Worm (Caenorhabditis elegans) whole organism, late embryonic: ENCODE results near the gene C05G5.1.

Experiments used
- C08G9.2 ChIP-seq: sonication (generic microtip); optimal IDR thresholded peaks from 2 replicates; lab custom pipeline; 2016; ENCODE audit warnings: mild to moderate bottlenecking, missing genetic modification characterization, moderate library complexity, missing compliant biosample characterization
- T23F11.4 ChIP-seq: fragments of 200-800 bp; sonication (Bioruptor generic); optimal IDR thresholded peaks from 2 replicates; lab custom pipeline; 2018; ENCODE audit warnings: mild to moderate bottlenecking, missing genetic modification characterization, missing compliant biosample characterization
- Y22D7AL.16 ChIP-seq: sonication (generic microtip); optimal IDR thresholded peaks from 2 replicates; lab custom pipeline; 2016; ENCODE audit warnings: missing genetic modification characterization, missing compliant biosample characterization
- ahr-1 ChIP-seq: sonication (generic microtip); optimal IDR thresholded peaks from 2 replicates; lab custom pipeline; 2016; ENCODE audit warnings: missing genetic modification characterization, missing compliant biosample characterization
- ceh-14 ChIP-seq: sonication (generic microtip); optimal IDR thresholded peaks from 2 replicates; lab custom pipeline; 2016; ENCODE audit warnings: missing genotype, missing genetic modification characterization, missing compliant biosample characterization
- ceh-18 ChIP-seq: sonication (generic microtip); optimal IDR thresholded peaks from 2 replicates; lab custom pipeline; 2016; ENCODE audit warnings: missing genetic modification characterization, missing compliant biosample characterization
- ceh-19 ChIP-seq: fragments of 200-800 bp; sonication (Bioruptor generic); optimal IDR thresholded peaks from 2 replicates; lab custom pipeline; 2018; ENCODE audit warnings: mild to moderate bottlenecking, missing genetic modification characterization, missing compliant biosample characterization
- ceh-2 ChIP-seq: sonication (generic microtip); optimal IDR thresholded peaks from 2 replicates; lab custom pipeline; 2016; ENCODE audit warnings: missing genotype, missing genetic modification characterization, missing compliant biosample characterization
- ceh-24 ChIP-seq: sonication (generic microtip); optimal IDR thresholded peaks from 2 replicates; lab custom pipeline; 2016; ENCODE audit warnings: mild to moderate bottlenecking, missing genetic modification characterization, missing compliant biosample characterization
- ceh-30 ChIP-seq: fragments of 150-350 bp; optimal IDR thresholded peaks from 2 replicates; lab custom pipeline; 2014; ENCODE audit warnings: missing biosample characterization, missing genetic modification characterization
- ceh-31 ChIP-seq: sonication (generic microtip); optimal IDR thresholded peaks from 2 replicates; lab custom pipeline; 2016; ENCODE audit warnings: missing genetic modification characterization, missing compliant biosample characterization
- ceh-34 ChIP-seq: sonication (generic microtip); optimal IDR thresholded peaks from 2 replicates; lab custom pipeline; 2016; ENCODE audit warnings: mild to moderate bottlenecking, missing genetic modification characterization, missing compliant biosample characterization
- ceh-45 ChIP-seq: fragments of 200-800 bp; sonication (Bioruptor generic); IDR thresholded peaks from 2 replicates; pipeline ENCODE4 v1.3.6; 2022; ENCODE audit warnings: missing genetic modification reagents, missing genetic modification characterization, missing compliant biosample characterization
- ceh-48 ChIP-seq: sonication (generic microtip); optimal IDR thresholded peaks from 2 replicates; lab custom pipeline; 2016; ENCODE audit warnings: missing genetic modification characterization, inconsistent platforms, missing compliant biosample characterization
- ceh-6 ChIP-seq: fragments of 200-800 bp; sonication (Bioruptor generic); optimal IDR thresholded peaks from 2 replicates; lab custom pipeline; 2018; ENCODE audit warnings: mild to moderate bottlenecking, missing genetic modification characterization, missing compliant biosample characterization
- che-1 ChIP-seq: sonication (generic microtip); optimal IDR thresholded peaks from 2 replicates; lab custom pipeline; 2016; ENCODE audit warnings: mild to moderate bottlenecking, missing genetic modification characterization, missing compliant biosample characterization
- dmd-4 ChIP-seq: sonication (generic microtip); optimal IDR thresholded peaks from 2 replicates; lab custom pipeline; 2016; ENCODE audit warnings: borderline replicate concordance, missing genetic modification characterization, missing compliant biosample characterization
- dve-1 ChIP-seq: sonication (generic microtip); optimal IDR thresholded peaks from 2 replicates; lab custom pipeline; 2017; ENCODE audit warnings: antibody characterized with exemption, mild to moderate bottlenecking, missing genetic modification characterization, missing compliant biosample characterization
- elt-2 ChIP-seq: sonication (generic microtip); optimal IDR thresholded peaks from 2 replicates; lab custom pipeline; 2016; ENCODE audit warnings: missing genetic modification reagents, missing genetic modification characterization, missing compliant biosample characterization
- elt-4 ChIP-seq: sonication (generic microtip); optimal IDR thresholded peaks from 2 replicates; lab custom pipeline; 2016; ENCODE audit warnings: missing genetic modification characterization, missing compliant biosample characterization
- ets-4 ChIP-seq: sonication (generic microtip); optimal IDR thresholded peaks from 2 replicates; lab custom pipeline; 2016; ENCODE audit warnings: missing genetic modification characterization, missing compliant biosample characterization
- eyg-1 ChIP-seq: sonication (generic microtip); optimal IDR thresholded peaks from 2 replicates; lab custom pipeline; 2016; ENCODE audit warnings: missing genotype, missing genetic modification characterization, missing compliant biosample characterization
- fax-1 ChIP-seq: sonication (generic microtip); optimal IDR thresholded peaks from 2 replicates; lab custom pipeline; 2016; ENCODE audit warnings: missing genotype, missing genetic modification characterization, missing compliant biosample characterization
- fkh-6 ChIP-seq: sonication (generic microtip); optimal IDR thresholded peaks from 2 replicates; lab custom pipeline; 2016; ENCODE audit warnings: missing genetic modification characterization, missing compliant biosample characterization
- hlh-15 ChIP-seq: sonication (generic microtip); optimal IDR thresholded peaks from 2 replicates; lab custom pipeline; 2016; ENCODE audit warnings: missing genetic modification characterization, missing compliant biosample characterization
- hlh-8 ChIP-seq: sonication (generic microtip); optimal IDR thresholded peaks from 2 replicates; lab custom pipeline; 2016; ENCODE audit warnings: missing genotype, missing genetic modification characterization, missing compliant biosample characterization
- lim-6 ChIP-seq: sonication (generic microtip); optimal IDR thresholded peaks from 2 replicates; lab custom pipeline; 2016; ENCODE audit warnings: missing genetic modification characterization, missing compliant biosample characterization
- lin-11 ChIP-seq: fragments of 200-800 bp; sonication (Bioruptor generic); optimal IDR thresholded peaks from 2 replicates; lab custom pipeline; 2018; ENCODE audit warnings: mild to moderate bottlenecking, missing genetic modification characterization, missing compliant biosample characterization
- nfya-1 ChIP-seq: sonication (generic microtip); optimal IDR thresholded peaks from 2 replicates; lab custom pipeline; 2017; ENCODE audit warnings: missing genetic modification characterization, mild to moderate bottlenecking, missing compliant biosample characterization, antibody characterized with exemption, moderate library complexity
- npax-4 ChIP-seq: sonication (generic microtip); optimal IDR thresholded peaks from 2 replicates; lab custom pipeline; 2016; ENCODE audit warnings: missing genetic modification characterization, missing compliant biosample characterization
- odd-2 ChIP-seq: sonication (generic microtip); optimal IDR thresholded peaks from 2 replicates; lab custom pipeline; 2017; ENCODE audit warnings: antibody characterized with exemption, mild to moderate bottlenecking, missing genetic modification characterization, missing compliant biosample characterization
- pat-9 ChIP-seq: fragments of 200-800 bp; sonication (Bioruptor generic); optimal IDR thresholded peaks from 2 replicates; lab custom pipeline; 2018; ENCODE audit warnings: mild to moderate bottlenecking, missing genetic modification characterization, moderate library complexity, missing compliant biosample characterization
- pha-2 ChIP-seq: sonication (generic microtip); optimal IDR thresholded peaks from 2 replicates; lab custom pipeline; 2017; ENCODE audit warnings: mild to moderate bottlenecking, missing genetic modification characterization, missing compliant biosample characterization
- pqm-1 ChIP-seq: sonication (generic microtip); optimal IDR thresholded peaks from 2 replicates; lab custom pipeline; 2016; ENCODE audit warnings: missing genetic modification characterization, missing compliant biosample characterization
- ref-2 ChIP-seq: sonication (generic microtip); optimal IDR thresholded peaks from 2 replicates; lab custom pipeline; 2016; ENCODE audit warnings: missing genetic modification characterization, missing compliant biosample characterization
- rnt-1 ChIP-seq: sonication (generic microtip); optimal IDR thresholded peaks from 2 replicates; lab custom pipeline; 2016; ENCODE audit warnings: missing genetic modification characterization, missing compliant biosample characterization
- sdc-2 ChIP-seq: sonication (generic microtip); optimal IDR thresholded peaks from 2 replicates; lab custom pipeline; 2016; ENCODE audit warnings: missing genotype, missing genetic modification characterization, missing compliant biosample characterization
- sox-2 ChIP-seq: fragments of 200-800 bp; sonication (Bioruptor generic); IDR thresholded peaks from 2 replicates; pipeline ENCODE4 v1.3.6; 2022; ENCODE audit warnings: missing genetic modification reagents, missing genetic modification characterization, missing compliant biosample characterization
- tbx-2 ChIP-seq: sonication (generic microtip); optimal IDR thresholded peaks from 2 replicates; lab custom pipeline; 2016; ENCODE audit warnings: missing genetic modification characterization, missing compliant biosample characterization
- tbx-7 ChIP-seq: sonication (generic microtip); optimal IDR thresholded peaks from 2 replicates; lab custom pipeline; 2016; ENCODE audit warnings: missing genotype, missing genetic modification characterization, missing compliant biosample characterization
- ttx-3 ChIP-seq: sonication (generic microtip); optimal IDR thresholded peaks from 2 replicates; lab custom pipeline; 2016; ENCODE audit warnings: missing genetic modification reagents, missing genetic modification characterization, missing compliant biosample characterization
- unc-42 ChIP-seq: sonication (generic microtip); optimal IDR thresholded peaks from 2 replicates; lab custom pipeline; 2016; ENCODE audit warnings: missing genotype, missing genetic modification characterization, missing compliant biosample characterization
- unc-55 ChIP-seq: sonication (generic microtip); optimal IDR thresholded peaks from 2 replicates; lab custom pipeline; 2017; ENCODE audit warnings: missing biosample characterization, missing genetic modification reagents, missing genetic modification characterization
- unc-86 ChIP-seq: sonication (generic microtip); optimal IDR thresholded peaks from 2 replicates; lab custom pipeline; 2016; ENCODE audit warnings: missing genetic modification characterization, missing compliant biosample characterization
- ztf-16 ChIP-seq: sonication (generic microtip); optimal IDR thresholded peaks from 2 replicates; lab custom pipeline; 2017; ENCODE audit warnings: missing genetic modification characterization, missing compliant biosample characterization

Gene C05G5.1

DNA sequence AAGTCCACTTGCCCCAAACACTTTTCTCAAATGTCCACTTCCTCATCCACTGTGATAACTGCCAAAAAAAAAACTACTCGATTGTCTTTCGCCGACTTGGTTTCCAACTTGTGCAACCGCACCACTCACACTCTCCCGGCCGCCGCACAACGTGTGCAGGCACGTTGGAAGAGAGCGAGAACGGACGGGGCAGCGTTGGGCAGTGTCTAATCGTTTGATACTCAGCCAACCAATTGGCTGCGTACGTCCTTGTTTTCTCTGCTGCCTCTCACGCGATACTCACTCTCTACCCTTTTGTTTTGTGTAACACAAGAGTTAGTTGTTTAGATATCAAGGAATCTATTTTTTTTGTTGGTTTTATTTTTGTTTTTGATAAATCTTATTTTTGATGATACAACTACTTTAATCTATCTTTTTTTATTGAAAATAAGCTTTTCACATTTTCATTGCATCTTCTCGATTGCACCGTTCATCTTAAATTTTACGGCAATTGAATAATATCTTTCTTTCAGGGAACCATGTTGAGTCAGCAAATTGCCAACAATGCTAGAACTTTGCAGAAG, 13.7 kb upstream of the C05G5.1 start, which contains the start of gene sucl-1 (continued):
- peak; percentile 10 for TF ChIP-seq fkh-6 (tag; lab: Kevin White, UChicago)
- TF ChIP-seq lin-11 (tag; lab: Kevin White, UChicago), result no peak
- TF ChIP-seq ceh-6 (GFP tag; lab: Kevin White, UChicago), result peak; percentile 32
- peak; percentile 65 for TF ChIP-seq ceh-14 (tag; lab: Kevin White, UChicago)
- peak; percentile 73 for TF ChIP-seq unc-42 (tag; lab: Kevin White, UChicago)
- TF ChIP-seq unc-55, result peak; percentile 49
- TF ChIP-seq elt-2 (tag; lab: Kevin White, UChicago), result peak; percentile 64
- TF ChIP-seq, all 69 proteins: peak for 23

DNA sequence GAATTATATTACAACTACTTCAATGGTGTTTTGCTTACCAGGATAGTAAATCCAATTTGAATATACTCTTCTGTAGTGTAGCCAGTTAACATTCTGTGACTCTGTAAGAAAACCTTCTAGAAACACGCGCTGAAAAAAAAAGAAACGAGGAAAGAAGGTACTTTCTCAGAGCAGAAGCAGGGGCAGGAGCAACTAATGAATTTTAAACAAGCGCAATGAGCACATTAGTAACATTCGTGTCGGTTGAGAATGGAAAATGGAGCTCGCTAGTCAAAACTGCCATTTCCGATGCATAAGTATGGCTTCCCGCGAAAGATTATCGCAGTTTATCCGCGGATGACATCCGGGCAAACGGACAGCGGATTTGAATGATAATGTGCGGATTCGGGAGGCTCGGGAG, 12.0 kb upstream of the C05G5.1 start, which contains the start of gene C05G5.3:
Gene C05G5.3, minus strand, starts transcription at position 101 of the 400 bp plus-strand sequence.
- TF ChIP-seq unc-42 (tag; lab: Kevin White, UChicago), result no peak
- TF ChIP-seq npax-4 (tag; lab: Kevin White, UChicago), result no peak
- TF ChIP-seq ceh-18 (tag; lab: Kevin White, UChicago), result no peak
- TF ChIP-seq ceh-24, result no peak
- no peak for TF ChIP-seq ceh-2
- TF ChIP-seq ceh-30 (tag; lab: Kevin White, UChicago), result no peak
- TF ChIP-seq fax-1 (tag; lab: Kevin White, UChicago), result no peak
- no peak for TF ChIP-seq ceh-34
- TF ChIP-seq eyg-1 (tag; lab: Kevin White, UChicago), result no peak
- TF ChIP-seq pha-2 (tag; lab: Kevin White, UChicago), result no peak
- no peak for TF ChIP-seq Y22D7AL.16 (tag; lab: Kevin White, UChicago)
- TF ChIP-seq ceh-31 (tag; lab: Kevin White, UChicago), result no peak
- no peak for TF ChIP-seq dmd-4 (tag; lab: Kevin White, UChicago)
- TF ChIP-seq rnt-1 (tag; lab: Kevin White, UChicago), result no peak
- no peak for TF ChIP-seq ztf-16
- TF ChIP-seq, all 69 proteins: peak for 0

DNA sequence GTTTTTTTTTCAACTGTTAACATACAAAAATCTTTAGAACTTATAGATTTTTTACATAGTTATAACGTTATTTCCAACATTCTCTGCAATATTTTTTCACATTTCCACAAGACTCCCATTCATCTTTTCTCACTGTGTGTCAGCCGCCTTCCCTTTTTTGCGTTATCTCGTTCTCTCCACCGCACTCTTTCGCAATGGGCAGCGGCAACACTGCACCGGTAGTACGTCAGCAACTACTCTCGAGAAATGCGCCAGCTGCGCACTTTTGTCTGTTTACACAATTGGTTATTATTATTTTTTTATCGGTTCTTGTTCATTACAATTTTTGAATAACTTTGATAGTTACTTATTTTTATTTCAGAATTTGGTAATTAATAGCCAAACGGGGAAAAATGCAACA, 7.0 kb upstream of the C05G5.1 start, which contains the start of gene C05G5.2:
Gene C05G5.2, plus strand, starts transcription at position 356 of the 400 bp plus-strand sequence.
- TF ChIP-seq ztf-16 (no peak), ceh-14 (tag; lab: Kevin White, UChicago) (peak; percentile 65), elt-4 (no peak), ets-4 (tag; lab: Kevin White, UChicago) (peak; percentile 5), sdc-2 (tag; lab: Kevin White, UChicago) (peak; percentile 68), odd-2 (tag; lab: Kevin White, UChicago) (no peak), ref-2 (tag; lab: Kevin White, UChicago) (peak; percentile 52), tbx-7 (no peak), hlh-8 (no peak), ceh-18 (tag; lab: Kevin White, UChicago) (peak; percentile 73), fax-1 (tag; lab: Kevin White, UChicago) (peak; percentile 4), T23F11.4 (GFP tag; lab: Kevin White, UChicago) (no peak), ceh-19 (peak; percentile 40), ahr-1 (no peak), hlh-15 (tag; lab: Kevin White, UChicago) (no peak), unc-86 (peak; percentile 18), elt-2 (tag; lab: Kevin White, UChicago) (peak; percentile 89), ttx-3 (tag; lab: Kevin White, UChicago) (no peak), pha-2 (tag; lab: Kevin White, UChicago) (peak; percentile 11), ceh-48 (no peak), nfya-1 (tag; lab: Kevin White, UChicago) (peak; percentile 72), C08G9.2 (peak; percentile 32), pqm-1 (tag; lab: Kevin White, UChicago) (peak; percentile 13), rnt-1 (tag; lab: Kevin White, UChicago) (peak; percentile 30), ceh-31 (tag; lab: Kevin White, UChicago) (peak; percentile 59), ceh-45 (GFP tag; lab: Robert Waterston, UW) (peak; percentile 57; the same call in 1 of the 2 replicates), lin-11 (tag; lab: Kevin White, UChicago) (peak; percentile 3), che-1 (tag; lab: Kevin White, UChicago) (no peak), lim-6 (tag; lab: Kevin White, UChicago) (no peak), sox-2 (no peak), pat-9 (peak; percentile 6), tbx-2 (tag; lab: Kevin White, UChicago) (peak; percentile 77), ceh-30 (tag; lab: Kevin White, UChicago) (no peak), unc-42 (tag; lab: Kevin White, UChicago) (peak; percentile 70), dve-1 (tag; lab: Kevin White, UChicago) (peak; percentile 46)
